Fruit fly (Drosophila melanogaster) whole organism, embryonic: ENCODE measurements around the gene CG7579.

Experiments
- Asciz ChIP-seq: fragments of 200-800 bp; sonication (Bioruptor generic); optimal IDR thresholded peaks from 2 replicates; lab custom pipeline; 2017; ENCODE audit warnings: missing biosample characterization, mild to moderate bottlenecking, missing genetic modification characterization, missing genetic modification reagents
- Bdp1 ChIP-seq: fragments of 200-800 bp; sonication (Bioruptor generic); optimal IDR thresholded peaks from 3 replicates; lab custom pipeline; 2016; ENCODE audit warnings: missing biosample characterization, missing genetic modification characterization
- BtbVII ChIP-seq: fragments of 200-800 bp; sonication (Bioruptor generic); optimal IDR thresholded peaks from 3 replicates; lab custom pipeline; 2017; ENCODE audit warnings: missing biosample characterization, mild to moderate bottlenecking, missing genetic modification characterization
- C15 ChIP-seq: fragments of 200-800 bp; sonication (Bioruptor generic); IDR thresholded peaks from 3 replicates; pipeline ENCODE4 v1.3.6; 2022; ENCODE audit warnings: missing biosample characterization, missing genetic modification characterization
- CG11085 ChIP-seq: fragments of 200-800 bp; sonication (Bioruptor generic); IDR thresholded peaks from 2 replicates; pipeline ENCODE4 v1.3.6; 2022; ENCODE audit warnings: missing biosample characterization, missing genetic modification characterization
- CG11247 ChIP-seq: fragments of 200-800 bp; sonication (Bioruptor generic); IDR thresholded peaks from 2 replicates; pipeline ENCODE4 v1.3.6; 2022; ENCODE audit warnings: missing biosample characterization, missing genetic modification characterization
- CG12299 ChIP-seq: fragments of 200-800 bp; sonication (Bioruptor generic); optimal IDR thresholded peaks from 2 replicates; lab custom pipeline; 2018; ENCODE audit warnings: missing biosample characterization, mild to moderate bottlenecking, missing genetic modification characterization
- CG13287 ChIP-seq: fragments of 200-800 bp; sonication (Bioruptor generic); IDR thresholded peaks from 2 replicates; pipeline ENCODE4 v1.3.6; 2022; ENCODE audit warnings: missing biosample characterization, missing genetic modification characterization; ENCODE audit not compliant: partially characterized antibody
- CG14710 ChIP-seq: fragments of 200-800 bp; sonication (Bioruptor generic); optimal IDR thresholded peaks from 3 replicates; lab custom pipeline; 2019; ENCODE audit warnings: missing biosample characterization, mild to moderate bottlenecking, missing genetic modification characterization, moderate library complexity
- CG15269 ChIP-seq: fragments of 200-800 bp; sonication (Bioruptor generic); optimal IDR thresholded peaks from 2 replicates; lab custom pipeline; 2018; ENCODE audit warnings: missing biosample characterization, mild to moderate bottlenecking, missing genetic modification characterization, moderate library complexity
- CG15696 ChIP-seq: fragments of 200-800 bp; sonication (Bioruptor generic); optimal IDR thresholded peaks from 2 replicates; lab custom pipeline; 2019; ENCODE audit warnings: missing biosample characterization, mild to moderate bottlenecking, missing genetic modification characterization, moderate library complexity
- CG1603 ChIP-seq: fragments of 200-800 bp; sonication (Bioruptor generic); optimal IDR thresholded peaks from 2 replicates; lab custom pipeline; 2019; ENCODE audit warnings: missing biosample characterization, mild to moderate bottlenecking, missing genetic modification characterization, moderate library complexity
- CG16779 ChIP-seq: fragments of 200-800 bp; sonication (Bioruptor generic); IDR thresholded peaks from 2 replicates; pipeline ENCODE4 v1.3.6; 2022; ENCODE audit warnings: missing biosample characterization, missing genetic modification characterization
- CG16815 ChIP-seq: fragments of 200-800 bp; sonication (Bioruptor generic); optimal IDR thresholded peaks from 3 replicates; lab custom pipeline; 2017; ENCODE audit warnings: missing biosample characterization, mild to moderate bottlenecking, missing genetic modification characterization
- CG17385 ChIP-seq: fragments of 200-800 bp; sonication (Bioruptor generic); optimal IDR thresholded peaks from 3 replicates; lab custom pipeline; 2018; ENCODE audit warnings: missing biosample characterization, mild to moderate bottlenecking, missing genetic modification characterization
- CG17802 ChIP-seq: fragments of 200-800 bp; sonication (Bioruptor generic); optimal IDR thresholded peaks from 2 replicates; lab custom pipeline; 2018; ENCODE audit warnings: missing biosample characterization, mild to moderate bottlenecking, missing genetic modification characterization, moderate library complexity
- CG2202 ChIP-seq: fragments of 200-800 bp; sonication (Bioruptor generic); optimal IDR thresholded peaks from 2 replicates; lab custom pipeline; 2018; ENCODE audit warnings: missing biosample characterization, mild to moderate bottlenecking, missing genetic modification characterization
- CG31441 ChIP-seq: fragments of 200-800 bp; sonication (Bioruptor generic); IDR thresholded peaks from 2 replicates; pipeline ENCODE4 v1.3.6; 2022; ENCODE audit warnings: missing biosample characterization, missing genetic modification characterization
- CG3281 ChIP-seq: fragments of 200-800 bp; sonication (Bioruptor generic); optimal IDR thresholded peaks from 3 replicates; lab custom pipeline; 2017; ENCODE audit warnings: missing biosample characterization, mild to moderate bottlenecking, missing genetic modification characterization
- CG3407 ChIP-seq: fragments of 200-800 bp; sonication (Bioruptor generic); optimal IDR thresholded peaks from 2 replicates; lab custom pipeline; 2018; ENCODE audit warnings: missing biosample characterization, mild to moderate bottlenecking, missing genetic modification characterization
- CG34422 ChIP-seq: fragments of 200-800 bp; sonication (Bioruptor generic); IDR thresholded peaks from 3 replicates; pipeline ENCODE4 v1.3.6; 2022; ENCODE audit warnings: missing biosample characterization, missing genetic modification characterization
- CG6254 ChIP-seq: fragments of 200-800 bp; sonication (Bioruptor generic); optimal IDR thresholded peaks from 3 replicates; lab custom pipeline; 2017; ENCODE audit warnings: mild to moderate bottlenecking, missing biosample characterization, missing genetic modification reagents, missing genetic modification characterization
- CG6765 ChIP-seq: fragments of 200-800 bp; sonication (Bioruptor generic); optimal IDR thresholded peaks from 3 replicates; lab custom pipeline; 2017; ENCODE audit warnings: missing biosample characterization, mild to moderate bottlenecking, missing genetic modification characterization
- Deaf1 ChIP-seq: fragments of 200-800 bp; optimal IDR thresholded peaks from 3 replicates; lab custom pipeline; 2019; ENCODE audit warnings: missing biosample characterization, mild to moderate bottlenecking, missing genetic modification characterization, moderate library complexity
- Dfd ChIP-seq, 2 experiments: fragments of >200 bp; optimal IDR thresholded peaks; 2 replicates each; lab custom pipeline; 2017; ENCODE audit warnings: missing biosample characterization in 2 of 2, missing genetic modification characterization in 2 of 2
- Doc2 ChIP-seq: fragments of 200-800 bp; sonication (Bioruptor generic); IDR thresholded peaks from 2 replicates; pipeline ENCODE4 v1.3.6; 2022; ENCODE audit warnings: missing biosample characterization, missing genetic modification characterization
- Drgx ChIP-seq: fragments of 200-800 bp; sonication (Bioruptor generic); IDR thresholded peaks from 2 replicates; pipeline ENCODE4 v1.3.6; 2022; ENCODE audit warnings: missing biosample characterization, missing genetic modification characterization
- ERR ChIP-seq: fragments of 200-800 bp; sonication (Bioruptor generic); optimal IDR thresholded peaks from 2 replicates; lab custom pipeline; 2016; ENCODE audit warnings: missing biosample characterization, missing genetic modification characterization
- HmgZ ChIP-seq: fragments of 200-800 bp; sonication (Bioruptor generic); optimal IDR thresholded peaks from 2 replicates; lab custom pipeline; 2018; ENCODE audit warnings: missing biosample characterization, mild to moderate bottlenecking, missing genetic modification characterization
- Lhr ChIP-seq: fragments of 200-800 bp; sonication (Bioruptor generic); optimal IDR thresholded peaks from 3 replicates; lab custom pipeline; 2017; ENCODE audit warnings: mild to moderate bottlenecking, missing biosample characterization, missing genetic modification reagents, missing genetic modification characterization
- Nf-YC ChIP-seq: fragments of 200-800 bp; optimal IDR thresholded peaks from 3 replicates; lab custom pipeline; 2019; ENCODE audit warnings: missing biosample characterization, mild to moderate bottlenecking, missing genetic modification characterization, moderate library complexity
- Scr ChIP-seq: fragments of 200-800 bp; sonication (Bioruptor generic); IDR thresholded peaks from 2 replicates; pipeline ENCODE4 v1.3.6; 2022; ENCODE audit warnings: missing biosample characterization, missing genetic modification characterization; ENCODE audit not compliant: partially characterized antibody
- Sin3A ChIP-seq: fragments of >200 bp; optimal IDR thresholded peaks from 2 replicates; lab custom pipeline; 2018
- Six4 ChIP-seq: fragments of 200-800 bp; sonication (Bioruptor generic); optimal IDR thresholded peaks from 2 replicates; lab custom pipeline; 2016; ENCODE audit warnings: missing biosample characterization, missing genetic modification characterization
- Sox100B ChIP-seq: fragments of 200-800 bp; sonication (Bioruptor generic); optimal IDR thresholded peaks from 3 replicates; lab custom pipeline; 2018; ENCODE audit warnings: missing biosample characterization, mild to moderate bottlenecking, missing genetic modification characterization
- Spps ChIP-seq: fragments of 200-800 bp; sonication (Bioruptor generic); optimal IDR thresholded peaks from 2 replicates; lab custom pipeline; 2018; ENCODE audit warnings: missing biosample characterization, mild to moderate bottlenecking, missing genetic modification characterization
- eve ChIP-seq, 2 experiments: fragments of >200 bp; optimal IDR thresholded peaks; 2 replicates each; lab custom pipeline; 2017; ENCODE audit warnings: missing biosample characterization in 2 of 2, missing genetic modification characterization in 2 of 2
- fd102C ChIP-seq: fragments of 200-800 bp; sonication (Bioruptor generic); optimal IDR thresholded peaks from 2 replicates; lab custom pipeline; 2018; ENCODE audit warnings: missing biosample characterization, mild to moderate bottlenecking, missing genetic modification characterization, moderate library complexity
- ftz-f1 ChIP-seq: fragments of 200-800 bp; sonication (Bioruptor generic); optimal IDR thresholded peaks from 2 replicates; lab custom pipeline; 2016; ENCODE audit warnings: missing biosample characterization, missing genetic modification characterization
- hkb ChIP-seq, 2 experiments: fragments of 200-800 bp in 1 of 2; fragments of >200 bp in 1 of 2; sonication (Bioruptor generic) in 1 of 2; IDR thresholded peaks in 1 of 2; optimal IDR thresholded peaks in 1 of 2; 2 replicates each; pipeline versions ENCODE4 v1.3.6 to Lab custom; 2017 to 2022; ENCODE audit warnings: missing biosample characterization in 1 of 2, missing genetic modification characterization in 1 of 2
- nau ChIP-seq: fragments of 200-800 bp; sonication (Bioruptor generic); optimal IDR thresholded peaks from 3 replicates; lab custom pipeline; 2017; ENCODE audit warnings: missing biosample characterization, mild to moderate bottlenecking, missing genetic modification characterization, missing genetic modification reagents
- nom ChIP-seq: fragments of 200-800 bp; sonication (Bioruptor generic); optimal IDR thresholded peaks from 2 replicates; lab custom pipeline; 2017; ENCODE audit warnings: missing biosample characterization, missing genetic modification characterization, mild to moderate bottlenecking, moderate library complexity, missing genetic modification reagents
- phol ChIP-seq: fragments of 200-800 bp; sonication (Bioruptor generic); optimal IDR thresholded peaks from 3 replicates; lab custom pipeline; 2018; ENCODE audit warnings: missing biosample characterization, mild to moderate bottlenecking, missing genetic modification characterization, moderate library complexity
- slbo ChIP-seq: fragments of 200-800 bp; sonication (Bioruptor generic); IDR thresholded peaks from 2 replicates; pipeline ENCODE4 v1.3.6; 2022; ENCODE audit warnings: missing biosample characterization, missing genetic modification characterization
- slou ChIP-seq: fragments of 200-800 bp; sonication (Bioruptor generic); optimal IDR thresholded peaks from 3 replicates; lab custom pipeline; 2016; ENCODE audit warnings: missing biosample characterization, missing genetic modification characterization
- sr ChIP-seq: fragments of 200-800 bp; sonication (Bioruptor generic); IDR thresholded peaks from 3 replicates; pipeline ENCODE4 v1.3.6; 2022; ENCODE audit warnings: missing biosample characterization, missing genetic modification characterization
- sug ChIP-seq: fragments of 200-800 bp; optimal IDR thresholded peaks from 2 replicates; lab custom pipeline; 2019; ENCODE audit warnings: missing biosample characterization, mild to moderate bottlenecking, missing genetic modification characterization, moderate library complexity
- tio ChIP-seq: fragments of 200-800 bp; sonication (Bioruptor generic); optimal IDR thresholded peaks from 2 replicates; lab custom pipeline; 2017; ENCODE audit warnings: missing biosample characterization, missing genetic modification characterization, inconsistent platforms
- usp ChIP-seq: fragments of >200 bp; optimal IDR thresholded peaks from 2 replicates; lab custom pipeline; 2017; ENCODE audit warnings: missing biosample characterization, missing genetic modification characterization
- vnd ChIP-seq: fragments of 200-800 bp; sonication (Bioruptor generic); IDR thresholded peaks from 3 replicates; pipeline ENCODE4 v1.3.6; 2022; ENCODE audit warnings: missing biosample characterization, missing genetic modification characterization; ENCODE audit not compliant: partially characterized antibody
- zen ChIP-seq: fragments of 200-800 bp; sonication (Bioruptor generic); optimal IDR thresholded peaks from 3 replicates; lab custom pipeline; 2018; ENCODE audit warnings: missing biosample characterization, mild to moderate bottlenecking, missing genetic modification characterization, moderate library complexity

Gene CG7579

dm6 chr3L:15675111-15675510, 8.1 kb downstream of the CG7579 start (continued):
- TF ChIP-seq sr (GFP tag; lab: Robert Waterston, UW) (no peak), CG14710 (tag; lab: Kevin White, UChicago) (peak; percentile 90), slbo (GFP tag; lab: Robert Waterston, UW) (no peak), Sox100B (GFP tag; lab: Kevin White, UChicago) (peak; percentile 50), BtbVII (GFP tag; lab: Kevin White, UChicago) (no peak), CG3407 (GFP tag; lab: Kevin White, UChicago) (peak; percentile 60), Dfd (GFP tag; optimal IDR thresholded peaks at IDR 0.05; lab: Kevin White, UChicago) (no peak), fd102C (GFP tag; lab: Kevin White, UChicago) (no peak), eve (GFP tag; optimal IDR thresholded peaks at IDR 0.05; lab: Kevin White, UChicago) (peak in 1 of 2 experiments; percentile 52), hkb (optimal IDR thresholded peaks at IDR 0.05; lab: Kevin White, UChicago) (no peak), hkb (GFP tag; IDR thresholded peaks at IDR 0.05; lab: Robert Waterston, UW) (peak; percentile 51), zen (tag; lab: Kevin White, UChicago) (peak; percentile 82), Sin3A (lab: Kevin White, UChicago) (no peak), nau (peak; percentile 67), Bdp1 (GFP tag; lab: Kevin White, UChicago) (peak; percentile 45), sug (tag; lab: Kevin White, UChicago) (no peak), Lhr (GFP tag; lab: Kevin White, UChicago) (peak; percentile 45), Deaf1 (tag; lab: Kevin White, UChicago) (peak; percentile 15), CG16815 (GFP tag; lab: Kevin White, UChicago) (peak; percentile 82), Nf-YC (tag; lab: Kevin White, UChicago) (no peak), CG12299 (tag; lab: Kevin White, UChicago) (no peak), CG2202 (tag; lab: Kevin White, UChicago) (peak; percentile 85), vnd (GFP tag; lab: Robert Waterston, UW) (no peak), HmgZ (tag; lab: Kevin White, UChicago) (no peak), Asciz (peak; percentile 42), CG6254 (GFP tag; lab: Kevin White, UChicago) (peak; percentile 81), CG3281 (GFP tag; lab: Kevin White, UChicago) (no peak), tio (GFP tag; lab: Kevin White, UChicago) (peak; percentile 48), Scr (no peak), CG34422 (GFP tag; lab: Robert Waterston, UW) (peak; percentile 43; the same call in 1 of the 3 replicates), ftz-f1 (GFP tag; lab: Kevin White, UChicago) (no peak), Doc2 (GFP tag; lab: Robert Waterston, UW) (no peak), Six4 (GFP tag; lab: Kevin White, UChicago) (peak; percentile 52), CG6765 (GFP tag; lab: Kevin White, UChicago) (no peak), CG15696 (tag; lab: Kevin White, UChicago) (peak; percentile 91), C15 (GFP tag; lab: Robert Waterston, UW) (no peak), Drgx (GFP tag; lab: Robert Waterston, UW) (no peak), CG31441 (GFP tag; lab: Robert Waterston, UW) (peak; percentile 82), nom (no peak), CG17802 (tag; lab: Kevin White, UChicago) (peak; percentile 52), CG11085 (GFP tag; lab: Robert Waterston, UW) (no peak), CG11247 (GFP tag; lab: Robert Waterston, UW) (no peak), phol (tag; lab: Kevin White, UChicago) (peak; percentile 90), CG1603 (tag; lab: Kevin White, UChicago) (peak; percentile 92), ERR (no peak), slou (GFP tag; lab: Kevin White, UChicago) (no peak), CG17385 (GFP tag; lab: Kevin White, UChicago) (peak; percentile 25), usp (no peak), CG16779 (no peak), CG15269 (peak; percentile 5), Spps (peak; percentile 86), CG13287 (no peak)
